Worm (Caenorhabditis elegans): ENCODE results near the gene F44D12.6.

Gene F44D12.6

ce11 chrIV:10071121-10071520, 38.0 kb downstream of the F44D12.6 start:
- peak; percentile 76 for TF ChIP-seq set-16 (GFP tag; IDR thresholded peaks at IDR 0.05)

- TF ChIP-seq unc-62 (GFP tag; optimal IDR thresholded peaks at IDR 0.05 in 1 of 2): peak in 1 of 2 experiments; percentile 50
- no peak for TF ChIP-seq unc-62 (tag; optimal IDR thresholded peaks at IDR 0.05)
- TF ChIP-seq unc-130 (GFP tag; optimal IDR thresholded peaks at IDR 0.05): no peak
- TF ChIP-seq fkh-10 (GFP tag; optimal IDR thresholded peaks at IDR 0.05): no peak
- TF ChIP-seq tra-1 (GFP tag; IDR thresholded peaks at IDR 0.05): no peak
These were observed 39.4 kb downstream of the F44D12.6 start, which contains the start of gene W01B6.3 for ce11 chrIV:10072527-10072926. TSS of gene W01B6.3 (minus strand) at chrIV:10072627.

- TF ChIP-seq unc-62 (GFP tag; optimal IDR thresholded peaks at IDR 0.05 in 1 of 2) (peak in 1 of 2 experiments; percentile 2), unc-62 (tag; optimal IDR thresholded peaks at IDR 0.05) (no peak), mxl-3 (GFP tag; optimal IDR thresholded peaks at IDR 0.05) (no peak)
These were observed 41.9 kb downstream of the F44D12.6 start, which contains the start of the genes ttbk-4 and W01B6.4 for ce11 chrIV:10075034-10075510. TSS of gene ttbk-4 (minus strand) at chrIV:10075134. TSS of gene W01B6.4 (plus strand) at chrIV:10075460.

- TF ChIP-seq egl-27 (tag; optimal IDR thresholded peaks at IDR 0.05) (no peak), nhr-76 (tag; optimal IDR thresholded peaks at IDR 0.05) (no peak)
These were observed 42.7 kb downstream of the F44D12.6 start, which contains the start of gene W01B6.5 for ce11 chrIV:10075899-10076298. TSS of gene W01B6.5 (plus strand) at chrIV:10076199.

ce11 chrIV:10078003-10078402, 44.9 kb downstream of the F44D12.6 start:
- TF ChIP-seq cey-2 (tag; optimal IDR thresholded peaks at IDR 0.05; ENCODE audit: borderline replicate concordance, insufficient read depth) (no peak), unc-62 (GFP tag; optimal IDR thresholded peaks at IDR 0.05 in 1 of 2) (peak in 1 of 2 experiments; percentile 92), unc-62 (tag; optimal IDR thresholded peaks at IDR 0.05) (no peak)

DNA sequence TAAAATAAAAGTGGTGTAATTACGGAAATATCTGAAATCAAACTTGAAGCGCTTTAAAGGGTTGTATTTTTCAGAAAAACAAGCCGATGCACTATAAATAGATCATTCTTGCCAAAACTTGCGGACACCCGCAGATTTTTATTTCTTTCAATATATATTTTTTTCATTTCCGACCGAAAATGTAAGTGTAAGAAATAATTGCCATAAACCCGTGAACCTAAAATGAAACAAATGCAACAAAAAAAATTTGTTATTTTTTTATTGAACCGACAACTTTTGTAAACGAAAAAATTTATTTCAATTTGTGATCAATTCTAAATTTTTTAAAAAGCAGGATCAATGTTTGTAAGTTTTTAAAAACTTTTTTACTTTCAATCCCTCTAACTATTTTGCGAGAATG, 47.7 kb downstream of the F44D12.6 start, which contains the start of gene W01B6.6:
TSS of gene W01B6.6 (plus strand) at position 301 of the 400 bp plus-strand sequence.
- no peak for TF ChIP-seq ceh-82 (tag; optimal IDR thresholded peaks at IDR 0.05)
- TF ChIP-seq lin-15B (tag; optimal IDR thresholded peaks at IDR 0.05): no peak
- TF ChIP-seq pha-4 (GFP tag; IDR thresholded peaks at IDR 0.05): no peak
- no peak for TF ChIP-seq pha-4 (tag; optimal IDR thresholded peaks at IDR 0.05)
- TF ChIP-seq Y48G9A.11 (GFP tag; IDR thresholded peaks at IDR 0.05): no peak

Data from whole organism, L4 larva.